Worm (Caenorhabditis elegans): ENCODE data around the gene Y73B6BL.288.

Y73B6BL.288 gene

DNA sequence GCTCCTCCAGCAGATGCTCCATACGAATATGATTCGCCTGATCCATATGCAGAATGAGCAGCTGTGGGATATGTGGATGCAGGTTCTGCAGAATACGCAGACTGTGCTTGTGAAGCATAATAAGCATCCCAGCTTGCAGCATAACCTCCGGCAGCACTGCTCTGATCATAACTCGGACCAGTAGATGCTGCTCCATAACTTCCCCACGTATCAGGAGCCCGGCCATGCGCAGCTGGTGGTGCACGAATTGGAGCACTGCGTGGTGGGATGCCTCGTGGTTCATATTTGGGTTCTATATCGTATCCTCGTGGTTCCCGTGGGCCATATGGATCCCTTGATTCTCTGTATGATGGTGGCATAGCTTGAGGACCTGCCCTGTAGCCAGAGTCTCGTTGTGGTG, 31.4 kb upstream of the Y73B6BL.288 start:
- TF ChIP-seq nhr-43 (tag; optimal IDR thresholded peaks at IDR 0.05; ENCODE audit: poor library complexity, severe bottlenecking) (no peak), nhr-67 (tag; optimal IDR thresholded peaks at IDR 0.05) (no peak), ama-1 (optimal IDR thresholded peaks at IDR 0.05) (no peak), R02D3.7 (tag; optimal IDR thresholded peaks at IDR 0.05) (no peak), nfya-1 (tag; optimal IDR thresholded peaks at IDR 0.05; ENCODE audit: insufficient read depth) (no peak), ceh-82 (tag; optimal IDR thresholded peaks at IDR 0.05) (no peak), nhr-76 (tag; optimal IDR thresholded peaks at IDR 0.05) (no peak), hmg-11 (tag; optimal IDR thresholded peaks at IDR 0.05) (no peak), mdl-1 (tag; optimal IDR thresholded peaks at IDR 0.05) (no peak), fos-1 (tag; optimal IDR thresholded peaks at IDR 0.05) (no peak), skn-1 (tag; optimal IDR thresholded peaks at IDR 0.05) (no peak), egl-5 (tag; optimal IDR thresholded peaks at IDR 0.05) (no peak)

DNA sequence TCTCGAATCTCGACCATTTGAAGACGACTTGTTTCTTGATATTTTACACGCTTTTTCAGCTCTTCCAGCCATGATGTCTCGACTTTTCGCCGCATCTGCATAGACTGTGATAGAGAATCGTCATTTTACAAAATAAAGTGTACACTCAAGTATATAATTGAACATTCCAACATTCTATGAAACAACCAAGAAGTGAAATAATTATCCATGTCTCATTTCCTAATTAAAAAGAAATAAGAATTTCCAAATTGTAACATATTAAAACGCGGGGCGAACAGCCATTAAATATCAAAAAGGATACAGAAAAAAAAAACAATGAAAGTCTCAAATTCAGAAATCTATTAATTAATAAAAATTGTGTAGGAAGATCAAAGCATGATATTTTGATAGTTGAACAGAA, 30.7 kb upstream of the Y73B6BL.288 start, which contains the start of gene smg-3:
smg-3 (minus strand) TSS at position 101 of the 400 bp plus-strand sequence.
- no peak for TF ChIP-seq elt-2 (tag; optimal IDR thresholded peaks at IDR 0.05)
- TF ChIP-seq nhr-11 (tag; optimal IDR thresholded peaks at IDR 0.05), result no peak
- no peak for TF ChIP-seq nhr-23 (tag; optimal IDR thresholded peaks at IDR 0.05)
- TF ChIP-seq fkh-2 (tag; optimal IDR thresholded peaks at IDR 0.05), result no peak
- TF ChIP-seq ztf-11 (tag; optimal IDR thresholded peaks at IDR 0.05), result no peak
- TF ChIP-seq nhr-25 (tag; optimal IDR thresholded peaks at IDR 0.05), result no peak
- no peak for TF ChIP-seq daf-12 (tag; optimal IDR thresholded peaks at IDR 0.05)
- no peak for TF ChIP-seq nhr-67 (tag; optimal IDR thresholded peaks at IDR 0.05)
- no peak for TF ChIP-seq fos-1 (tag; optimal IDR thresholded peaks at IDR 0.05)
- no peak for TF ChIP-seq ceh-28 (tag; optimal IDR thresholded peaks at IDR 0.05)
- no peak for TF ChIP-seq egl-27 (tag; optimal IDR thresholded peaks at IDR 0.05)
- no peak for TF ChIP-seq mml-1 (tag; optimal IDR thresholded peaks at IDR 0.05)
- no peak for TF ChIP-seq zag-1 (tag; optimal IDR thresholded peaks at IDR 0.05)
- TF ChIP-seq nhr-12 (tag; optimal IDR thresholded peaks at IDR 0.05), result no peak

DNA sequence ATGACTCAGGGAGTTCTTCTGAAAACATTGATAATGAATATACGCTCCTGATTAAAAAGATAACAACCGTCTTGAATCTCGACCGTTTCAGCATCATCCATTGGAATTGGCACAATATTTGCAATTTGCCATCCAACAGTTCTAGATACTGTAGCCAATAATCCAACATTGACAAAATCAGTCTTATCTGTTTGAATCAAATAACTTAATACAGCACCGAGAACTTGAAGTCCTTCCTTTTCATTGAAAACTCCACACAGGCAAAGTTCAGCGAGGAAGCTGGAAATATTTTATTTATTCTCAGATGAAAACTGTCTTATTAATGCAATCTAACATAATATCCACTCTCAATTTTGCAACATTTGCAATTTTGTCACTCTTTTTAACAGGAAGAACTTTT, 29.9 kb upstream of the Y73B6BL.288 start:
- no peak for TF ChIP-seq skn-1 (tag; optimal IDR thresholded peaks at IDR 0.05)
- no peak for TF ChIP-seq nhr-237 (tag; optimal IDR thresholded peaks at IDR 0.05)
- TF ChIP-seq ztf-11 (tag; optimal IDR thresholded peaks at IDR 0.05), result no peak
- no peak for TF ChIP-seq nhr-76 (tag; optimal IDR thresholded peaks at IDR 0.05)
- TF ChIP-seq eor-1 (tag; optimal IDR thresholded peaks at IDR 0.05), result no peak

DNA sequence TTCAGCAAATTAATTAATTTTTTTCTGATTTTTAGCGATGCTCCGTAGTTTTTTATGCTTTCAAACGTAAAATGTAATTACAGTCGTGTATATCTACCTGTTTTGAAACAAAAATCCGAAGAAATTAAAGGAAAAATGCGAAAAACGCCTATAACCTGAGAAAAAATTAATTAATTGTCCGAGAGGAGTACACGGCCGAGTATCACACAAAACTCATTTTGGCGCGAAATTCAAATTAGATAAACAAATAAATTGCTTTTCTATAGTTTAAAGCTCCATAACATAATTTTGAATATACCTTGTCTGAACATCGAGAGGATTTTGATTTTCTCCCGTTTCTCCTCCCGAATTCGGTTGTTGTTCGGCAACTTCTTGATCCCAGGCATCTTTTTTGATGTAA, 27.2 kb upstream of the Y73B6BL.288 start:
- no peak for TF ChIP-seq lin-15B (tag; optimal IDR thresholded peaks at IDR 0.05)
- no peak for TF ChIP-seq mml-1 (tag; optimal IDR thresholded peaks at IDR 0.05)
- TF ChIP-seq nhr-76 (tag; optimal IDR thresholded peaks at IDR 0.05), result no peak
- peak; percentile 14 for TF ChIP-seq nhr-23 (tag; optimal IDR thresholded peaks at IDR 0.05)
- TF ChIP-seq ztf-11 (tag; optimal IDR thresholded peaks at IDR 0.05), result no peak
- TF ChIP-seq egl-5 (tag; optimal IDR thresholded peaks at IDR 0.05), result no peak

DNA sequence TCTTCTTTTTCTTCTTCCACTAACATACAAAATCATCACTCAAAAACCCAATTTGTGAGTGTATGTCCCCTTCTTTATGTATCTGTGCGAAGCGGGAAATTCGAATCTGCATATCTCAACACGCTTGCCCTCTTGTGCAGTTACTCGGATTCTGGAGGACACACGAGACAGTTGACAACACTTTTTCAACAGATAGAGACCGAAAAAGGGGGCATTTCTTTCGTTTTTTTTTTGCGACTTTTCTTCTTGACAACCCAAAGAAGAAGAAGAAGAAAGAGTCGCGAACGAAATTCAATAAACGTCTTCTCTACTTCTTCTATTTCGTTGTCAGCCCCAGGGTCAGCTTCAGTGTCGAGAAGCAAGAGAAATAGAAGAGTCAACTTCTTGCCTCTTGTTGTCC, 23.7 kb upstream of the Y73B6BL.288 start:
- TF ChIP-seq jun-1 (tag; optimal IDR thresholded peaks at IDR 0.05), result no peak
- TF ChIP-seq eor-1 (tag; optimal IDR thresholded peaks at IDR 0.05), result no peak
- no peak for TF ChIP-seq tbx-2 (tag; optimal IDR thresholded peaks at IDR 0.05)

DNA sequence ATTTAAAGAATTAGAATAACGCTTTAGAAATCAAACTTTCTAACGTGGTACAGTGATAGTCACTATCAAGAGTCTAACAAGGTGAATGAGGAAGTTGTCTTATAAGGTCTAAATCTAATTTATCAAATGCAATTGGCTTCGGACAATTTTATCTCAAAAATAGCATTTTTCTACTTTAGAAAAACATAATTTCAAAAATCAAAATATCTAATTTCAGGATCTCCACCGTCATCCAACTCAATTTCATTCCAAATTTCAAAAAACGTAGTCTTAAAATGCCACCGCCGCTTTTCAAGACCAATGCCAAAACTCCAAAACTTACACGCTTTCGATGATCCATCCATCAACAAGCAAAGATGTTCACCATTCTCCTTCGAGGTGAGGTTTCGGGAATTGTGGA, 22.7 kb upstream of the Y73B6BL.288 start, which contains the start of gene Y73B6BL.270:
Y73B6BL.270 (plus strand) TSS at position 301 of the 400 bp plus-strand sequence.
- TF ChIP-seq nhr-28 (tag; optimal IDR thresholded peaks at IDR 0.05) (no peak), nhr-237 (tag; optimal IDR thresholded peaks at IDR 0.05) (no peak), fos-1 (tag; optimal IDR thresholded peaks at IDR 0.05) (no peak), ceh-82 (tag; optimal IDR thresholded peaks at IDR 0.05) (no peak), elt-2 (tag; optimal IDR thresholded peaks at IDR 0.05) (no peak), nhr-43 (tag; optimal IDR thresholded peaks at IDR 0.05; ENCODE audit: poor library complexity, severe bottlenecking) (no peak), mdl-1 (tag; optimal IDR thresholded peaks at IDR 0.05) (no peak), aly-2 (tag; optimal IDR thresholded peaks at IDR 0.05) (no peak), tbx-2 (tag; optimal IDR thresholded peaks at IDR 0.05) (no peak), ZK546.5 (tag; optimal IDR thresholded peaks at IDR 0.05) (no peak), nhr-11 (tag; optimal IDR thresholded peaks at IDR 0.05) (no peak)
